Worm (Caenorhabditis elegans) whole organism, late embryonic: Measurements from ENCODE around the gene osgn-1.
"Not testable (repeated sequence)": the region's sequence is repeated elsewhere in the genome, so short reads cannot be mapped to it uniquely, and the experiment has no call there.

Experiments used
- C08G9.2 ChIP-seq: sonication (generic microtip); optimal IDR thresholded peaks from 2 replicates; lab custom pipeline; 2016; ENCODE audit warnings: mild to moderate bottlenecking, missing genetic modification characterization, moderate library complexity, missing compliant biosample characterization
- C38D4.7 ChIP-seq: fragments of 200-800 bp; sonication (Bioruptor generic); optimal IDR thresholded peaks from 2 replicates; lab custom pipeline; 2018; ENCODE audit warnings: mild to moderate bottlenecking, missing genetic modification characterization, moderate library complexity, missing compliant biosample characterization
- F13H6.1 ChIP-seq: sonication (generic microtip); optimal IDR thresholded peaks from 2 replicates; lab custom pipeline; 2016; ENCODE audit warnings: missing genetic modification characterization, missing compliant biosample characterization
- ceh-18 ChIP-seq: sonication (generic microtip); optimal IDR thresholded peaks from 2 replicates; lab custom pipeline; 2016; ENCODE audit warnings: missing genetic modification characterization, missing compliant biosample characterization
- ceh-19 ChIP-seq: fragments of 200-800 bp; sonication (Bioruptor generic); optimal IDR thresholded peaks from 2 replicates; lab custom pipeline; 2018; ENCODE audit warnings: mild to moderate bottlenecking, missing genetic modification characterization, missing compliant biosample characterization
- ceh-2 ChIP-seq: sonication (generic microtip); optimal IDR thresholded peaks from 2 replicates; lab custom pipeline; 2016; ENCODE audit warnings: missing genotype, missing genetic modification characterization, missing compliant biosample characterization
- ceh-34 ChIP-seq: sonication (generic microtip); optimal IDR thresholded peaks from 2 replicates; lab custom pipeline; 2016; ENCODE audit warnings: mild to moderate bottlenecking, missing genetic modification characterization, missing compliant biosample characterization
- dve-1 ChIP-seq: sonication (generic microtip); optimal IDR thresholded peaks from 2 replicates; lab custom pipeline; 2017; ENCODE audit warnings: antibody characterized with exemption, mild to moderate bottlenecking, missing genetic modification characterization, missing compliant biosample characterization
- elt-2 ChIP-seq: sonication (generic microtip); optimal IDR thresholded peaks from 2 replicates; lab custom pipeline; 2016; ENCODE audit warnings: missing genetic modification reagents, missing genetic modification characterization, missing compliant biosample characterization
- elt-4 ChIP-seq: sonication (generic microtip); optimal IDR thresholded peaks from 2 replicates; lab custom pipeline; 2016; ENCODE audit warnings: missing genetic modification characterization, missing compliant biosample characterization
- ets-4 ChIP-seq: sonication (generic microtip); optimal IDR thresholded peaks from 2 replicates; lab custom pipeline; 2016; ENCODE audit warnings: missing genetic modification characterization, missing compliant biosample characterization
- eyg-1 ChIP-seq: sonication (generic microtip); optimal IDR thresholded peaks from 2 replicates; lab custom pipeline; 2016; ENCODE audit warnings: missing genotype, missing genetic modification characterization, missing compliant biosample characterization
- fax-1 ChIP-seq: sonication (generic microtip); optimal IDR thresholded peaks from 2 replicates; lab custom pipeline; 2016; ENCODE audit warnings: missing genotype, missing genetic modification characterization, missing compliant biosample characterization
- hlh-30 ChIP-seq: sonication (generic microtip); optimal IDR thresholded peaks from 2 replicates; lab custom pipeline; 2017; ENCODE audit warnings: antibody characterized with exemption, missing genetic modification characterization, missing compliant biosample characterization; ENCODE audit not compliant: insufficient read depth
- madf-2 ChIP-seq: sonication (generic microtip); optimal IDR thresholded peaks from 2 replicates; lab custom pipeline; 2017; ENCODE audit warnings: missing genetic modification characterization, missing compliant biosample characterization
- nfya-1 ChIP-seq: sonication (generic microtip); optimal IDR thresholded peaks from 2 replicates; lab custom pipeline; 2017; ENCODE audit warnings: missing genetic modification characterization, mild to moderate bottlenecking, missing compliant biosample characterization, antibody characterized with exemption, moderate library complexity
- nhr-11 ChIP-seq: fragments of 150-350 bp; optimal IDR thresholded peaks from 2 replicates; lab custom pipeline; 2014; ENCODE audit warnings: missing biosample characterization, missing genetic modification characterization
- nhr-232 ChIP-seq: sonication (generic microtip); optimal IDR thresholded peaks from 2 replicates; lab custom pipeline; 2016; ENCODE audit warnings: missing genetic modification characterization, missing compliant biosample characterization
- odd-2 ChIP-seq: sonication (generic microtip); optimal IDR thresholded peaks from 2 replicates; lab custom pipeline; 2017; ENCODE audit warnings: antibody characterized with exemption, mild to moderate bottlenecking, missing genetic modification characterization, missing compliant biosample characterization
- pag-3 ChIP-seq: sonication (generic microtip); optimal IDR thresholded peaks from 2 replicates; lab custom pipeline; 2016; ENCODE audit warnings: missing compliant biosample characterization, missing genetic modification characterization, borderline replicate concordance
- pha-4 ChIP-seq: fragments of 150-350 bp; optimal IDR thresholded peaks from 2 replicates; lab custom pipeline; 2018; ENCODE audit warnings: missing biosample characterization, missing genetic modification reagents, missing genetic modification characterization
- rnt-1 ChIP-seq: sonication (generic microtip); optimal IDR thresholded peaks from 2 replicates; lab custom pipeline; 2016; ENCODE audit warnings: missing genetic modification characterization, missing compliant biosample characterization
- syd-9 ChIP-seq: sonication (generic microtip); optimal IDR thresholded peaks from 2 replicates; lab custom pipeline; 2016; ENCODE audit warnings: mild to moderate bottlenecking, missing genetic modification characterization, moderate library complexity, missing compliant biosample characterization
- tbx-2 ChIP-seq: sonication (generic microtip); optimal IDR thresholded peaks from 2 replicates; lab custom pipeline; 2016; ENCODE audit warnings: missing genetic modification characterization, missing compliant biosample characterization
- ttx-3 ChIP-seq: sonication (generic microtip); optimal IDR thresholded peaks from 2 replicates; lab custom pipeline; 2016; ENCODE audit warnings: missing genetic modification reagents, missing genetic modification characterization, missing compliant biosample characterization
- unc-3 ChIP-seq, 2 experiments: fragments of 200-800 bp in 1 of 2; sonication (Bioruptor generic) in 1 of 2; sonication (generic microtip) in 1 of 2; conservative IDR thresholded peaks in 1 of 2; optimal IDR thresholded peaks in 1 of 2; 2 replicates each; pipeline versions ENCODE4 v1.3.6 to Lab custom; 2016 to 2022; ENCODE audit warnings: missing compliant biosample characterization in 2 of 2, missing genetic modification characterization in 2 of 2, missing genetic modification reagents in 1 of 2
- unc-42 ChIP-seq: sonication (generic microtip); optimal IDR thresholded peaks from 2 replicates; lab custom pipeline; 2016; ENCODE audit warnings: missing genotype, missing genetic modification characterization, missing compliant biosample characterization
- zip-5 ChIP-seq: sonication (generic microtip); optimal IDR thresholded peaks from 2 replicates; lab custom pipeline; 2016; ENCODE audit warnings: missing genetic modification characterization, missing compliant biosample characterization
- ztf-16 ChIP-seq: sonication (generic microtip); optimal IDR thresholded peaks from 2 replicates; lab custom pipeline; 2017; ENCODE audit warnings: missing genetic modification characterization, missing compliant biosample characterization

osgn-1 gene

ce11 chrIV:4197167-4197566 lies 10.0 kb upstream of the osgn-1 start, which contains the start of gene cyp-25A6:
Gene cyp-25A6, plus strand, starts transcription at chrIV:4197467.
- TF ChIP-seq eyg-1 (tag; lab: Kevin White, UChicago); ztf-16 (tag; lab: Kevin White, UChicago); madf-2: not testable (repeated sequence)

ce11 chrIV:4204275-4204674 lies 2.9 kb upstream of the osgn-1 start, which contains the start of gene pax-2:
Gene pax-2, minus strand, starts transcription at chrIV:4204375.
- TF ChIP-seq ets-4 (no peak), pag-3 (tag; lab: Kevin White, UChicago) (no peak), elt-4 (tag; lab: Kevin White, UChicago) (no peak)

DNA sequence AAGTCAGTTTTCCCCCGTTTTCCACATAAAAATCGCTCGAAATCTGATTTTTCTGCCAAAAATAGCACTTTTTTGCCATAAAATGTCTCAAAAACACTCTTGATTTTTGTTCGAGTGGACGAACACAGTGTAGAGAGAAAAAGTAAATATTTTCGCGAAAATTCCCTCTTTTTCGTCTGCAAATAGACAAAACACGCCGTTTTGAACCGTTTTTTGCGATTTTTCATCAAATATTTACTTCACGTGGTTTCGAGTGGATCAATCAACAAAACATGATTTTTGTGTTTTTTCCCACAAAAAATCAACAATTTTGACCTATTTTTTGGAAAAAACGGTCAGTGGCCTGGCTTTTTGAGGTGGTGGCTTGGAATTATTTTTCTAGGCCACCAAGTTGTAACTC lies 1.9 kb downstream of the osgn-1 start:
- TF ChIP-seq C08G9.2 (tag; lab: Kevin White, UChicago) (no peak), ztf-16 (tag; lab: Kevin White, UChicago) (no peak), eyg-1 (tag; lab: Kevin White, UChicago) (no peak)

ce11 chrIV:4210868-4211267 lies 3.7 kb downstream of the osgn-1 start:
- TF ChIP-seq syd-9 (tag; lab: Kevin White, UChicago): no peak
- TF ChIP-seq hlh-30 (tag; lab: Kevin White, UChicago): no peak
- TF ChIP-seq unc-42 (tag; lab: Kevin White, UChicago): peak; percentile 11

DNA sequence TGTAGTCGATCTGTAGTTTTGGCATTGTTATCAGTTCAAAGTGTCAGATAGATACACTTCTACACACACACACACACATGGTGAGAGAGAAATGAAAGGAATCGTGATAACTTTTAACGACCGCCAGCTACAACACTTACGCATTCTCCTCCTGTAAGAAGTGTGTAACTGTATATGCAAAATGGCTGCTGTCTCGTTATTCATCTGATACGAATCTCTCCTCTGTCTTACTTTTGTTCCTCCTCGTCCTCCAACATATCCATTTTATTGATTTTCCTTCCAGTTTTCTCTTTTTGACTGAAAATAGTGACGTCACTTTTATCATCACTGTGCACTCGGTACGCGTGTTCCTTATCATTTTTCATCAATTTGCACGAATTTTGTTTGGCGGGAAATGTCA lies 5.5 kb downstream of the osgn-1 start:
- TF ChIP-seq pha-4 (no peak), elt-2 (tag; lab: Kevin White, UChicago) (peak; percentile 59)

DNA sequence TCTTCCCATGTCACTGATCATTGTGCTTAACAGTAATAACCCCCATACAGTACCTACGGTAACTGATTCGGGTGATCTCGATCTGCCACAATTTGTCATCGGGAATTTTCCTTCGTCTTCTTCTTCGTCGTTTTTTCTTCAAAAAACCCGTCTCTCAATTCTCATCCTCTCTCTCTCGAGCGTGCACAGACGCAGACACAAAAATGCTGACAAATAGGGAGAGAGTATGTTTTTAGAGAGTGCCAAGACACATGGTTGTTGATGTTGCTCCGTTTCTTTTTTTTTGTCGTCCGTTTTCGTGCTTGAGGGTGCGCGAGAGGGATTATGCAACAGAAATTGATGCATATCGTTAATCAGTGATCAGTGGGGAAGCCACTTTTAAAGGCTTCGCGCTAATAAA lies 8.2 kb downstream of the osgn-1 start:
- TF ChIP-seq unc-3 (GFP tag; conservative IDR thresholded peaks at IDR 0.05; lab: Robert Waterston, UW) (no peak), unc-3 (tag; optimal IDR thresholded peaks at IDR 0.05; lab: Kevin White, UChicago) (no peak), C38D4.7 (GFP tag; lab: Kevin White, UChicago) (no peak), tbx-2 (peak; percentile 35), unc-42 (tag; lab: Kevin White, UChicago) (peak; percentile 35), nfya-1 (tag; lab: Kevin White, UChicago) (peak; percentile 59), ceh-18 (tag; lab: Kevin White, UChicago) (peak; percentile 22), dve-1 (tag; lab: Kevin White, UChicago) (peak; percentile 63)

DNA sequence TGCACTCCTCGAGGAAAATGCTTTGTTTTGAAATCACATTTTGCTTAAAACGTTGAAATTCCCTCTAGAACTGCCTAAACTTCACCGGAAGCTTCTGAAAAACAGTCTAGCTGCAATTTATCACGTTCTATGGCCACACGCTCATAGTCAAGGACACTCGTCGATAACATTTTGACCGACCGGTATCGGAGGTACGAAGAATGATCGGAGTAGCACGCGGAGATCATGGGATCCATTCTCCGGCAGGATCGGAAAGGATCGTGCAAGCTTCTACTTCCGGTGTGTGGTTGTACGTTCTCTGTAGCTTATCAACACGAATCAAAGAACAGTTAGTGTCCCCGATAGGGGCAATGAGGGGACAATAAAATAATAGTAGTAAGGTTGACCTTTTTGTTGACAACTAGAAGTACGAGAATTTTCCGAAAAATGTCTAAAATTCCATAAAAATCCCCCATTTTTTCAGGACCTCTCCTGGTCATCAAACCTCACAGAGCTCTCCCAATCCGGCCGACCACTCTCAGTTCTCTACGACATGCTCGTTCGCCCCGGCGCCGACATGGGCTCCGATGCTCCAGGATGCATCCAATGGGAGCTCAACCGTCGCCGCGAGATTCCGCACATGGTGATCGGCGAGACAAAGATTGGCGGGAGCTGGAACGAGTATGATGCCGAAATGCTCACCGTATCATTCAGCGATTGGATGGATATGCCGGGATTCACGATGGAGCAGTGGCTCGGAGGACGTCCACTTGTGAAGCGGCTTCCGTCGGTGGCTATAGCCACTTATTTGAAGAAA lies 9.1 kb downstream of the osgn-1 start:
- TF ChIP-seq nhr-11 (tag; lab: Kevin White, UChicago): no peak
- no peak for TF ChIP-seq fax-1 (tag; lab: Kevin White, UChicago)
- TF ChIP-seq rnt-1 (tag; lab: Kevin White, UChicago): no peak
- no peak for TF ChIP-seq ceh-2
- TF ChIP-seq ttx-3 (tag; lab: Kevin White, UChicago): no peak
- TF ChIP-seq madf-2: no peak
- no peak for TF ChIP-seq pag-3 (tag; lab: Kevin White, UChicago)
- no peak for TF ChIP-seq ceh-19 (GFP tag; lab: Kevin White, UChicago)
- TF ChIP-seq odd-2: no peak
- no peak for TF ChIP-seq unc-3 (GFP tag; conservative IDR thresholded peaks at IDR 0.05; lab: Robert Waterston, UW)
- TF ChIP-seq unc-3 (tag; optimal IDR thresholded peaks at IDR 0.05; lab: Kevin White, UChicago): no peak
- no peak for TF ChIP-seq nhr-232 (tag; lab: Kevin White, UChicago)
- TF ChIP-seq zip-5 (tag; lab: Kevin White, UChicago): no peak
- no peak for TF ChIP-seq F13H6.1 (tag; lab: Kevin White, UChicago)
- no peak for TF ChIP-seq ceh-34
- no peak for TF ChIP-seq unc-42 (tag; lab: Kevin White, UChicago)
